Worm (Caenorhabditis elegans) whole organism, L1 larva: Measurements from ENCODE around the gene M70.5.

Experiments
- C34B4.2 ChIP-seq: sonication (generic microtip); optimal IDR thresholded peaks from 2 replicates; lab custom pipeline; 2017; ENCODE audit warnings: mild to moderate bottlenecking, missing genetic modification characterization, missing compliant biosample characterization
- F16B12.6 ChIP-seq: fragments of 150-350 bp; optimal IDR thresholded peaks from 2 replicates; lab custom pipeline; 2014; ENCODE audit warnings: missing biosample characterization, missing genetic modification characterization
- aha-1 ChIP-seq: fragments of 150-350 bp; optimal IDR thresholded peaks from 2 replicates; lab custom pipeline; 2014; ENCODE audit warnings: missing biosample characterization, missing genetic modification characterization
- aly-2 ChIP-seq: fragments of 150-350 bp; optimal IDR thresholded peaks from 2 replicates; lab custom pipeline; 2014; ENCODE audit warnings: missing biosample characterization, missing genetic modification characterization
- ceh-63 ChIP-seq: fragments of 200-800 bp; sonication (Bioruptor generic); optimal IDR thresholded peaks from 2 replicates; lab custom pipeline; 2018; ENCODE audit warnings: mild to moderate bottlenecking, missing genetic modification characterization, missing compliant biosample characterization
- ceh-8 ChIP-seq: fragments of 200-800 bp; sonication (Bioruptor generic); optimal IDR thresholded peaks from 2 replicates; lab custom pipeline; 2018; ENCODE audit warnings: mild to moderate bottlenecking, missing genetic modification characterization, moderate library complexity, missing compliant biosample characterization
- ceh-88 ChIP-seq: fragments of 200-800 bp; sonication (Bioruptor generic); IDR thresholded peaks from 2 replicates; pipeline ENCODE4 v1.3.6; 2022; ENCODE audit warnings: missing genetic modification characterization, missing compliant biosample characterization
- ceh-90 ChIP-seq: sonication (generic microtip); optimal IDR thresholded peaks from 2 replicates; lab custom pipeline; 2016; ENCODE audit warnings: missing genetic modification characterization, missing compliant biosample characterization
- dsc-1 ChIP-seq: sonication (generic microtip); optimal IDR thresholded peaks from 2 replicates; lab custom pipeline; 2016; ENCODE audit warnings: mild to moderate bottlenecking, missing genetic modification characterization, missing compliant biosample characterization
- elt-2 ChIP-seq: sonication (generic microtip); optimal IDR thresholded peaks from 2 replicates; lab custom pipeline; 2016; ENCODE audit warnings: missing genetic modification characterization, mild to moderate bottlenecking, inconsistent platforms, missing compliant biosample characterization, missing genetic modification reagents
- elt-3 ChIP-seq, 6 experiments: fragments of 150-350 bp in 1 of 6; sonication (generic microtip); optimal IDR thresholded peaks; 2 replicates each; lab custom pipeline; 2017 to 2018; ENCODE audit warnings: missing biosample characterization in 6 of 6, missing genetic modification characterization in 6 of 6, inconsistent platforms in 1 of 6
- fkh-10 ChIP-seq: sonication (generic microtip); optimal IDR thresholded peaks from 2 replicates; lab custom pipeline; 2017; ENCODE audit warnings: missing biosample characterization, missing genetic modification reagents, missing genetic modification characterization
- fkh-4 ChIP-seq: sonication (generic microtip); optimal IDR thresholded peaks from 2 replicates; lab custom pipeline; 2016; ENCODE audit warnings: missing compliant biosample characterization, missing genetic modification characterization, borderline replicate concordance
- grh-1 ChIP-seq: fragments of 200-800 bp; sonication (Bioruptor generic); IDR thresholded peaks from 2 replicates; pipeline ENCODE4 v1.3.6; 2022; ENCODE audit warnings: missing genetic modification reagents, missing genetic modification characterization, missing compliant biosample characterization
- hpl-2 ChIP-seq: fragments of 150-350 bp; optimal IDR thresholded peaks from 2 replicates; lab custom pipeline; 2014; ENCODE audit warnings: missing biosample characterization, missing genetic modification reagents, missing genetic modification characterization
- jun-1 ChIP-seq: fragments of 150-350 bp; optimal IDR thresholded peaks from 2 replicates; lab custom pipeline; 2014; ENCODE audit warnings: missing biosample characterization, missing genetic modification reagents, missing genetic modification characterization
- lin-13 ChIP-seq: fragments of 150-350 bp; optimal IDR thresholded peaks from 2 replicates; lab custom pipeline; 2014; ENCODE audit warnings: missing biosample characterization, missing genetic modification reagents, missing genetic modification characterization
- lin-14 ChIP-seq: fragments of 200-800 bp; sonication (Bioruptor generic); optimal IDR thresholded peaks from 2 replicates; lab custom pipeline; 2018; ENCODE audit warnings: mild to moderate bottlenecking, missing genetic modification characterization, moderate library complexity, missing compliant biosample characterization
- lin-35 ChIP-seq, 2 experiments: fragments of 150-350 bp; optimal IDR thresholded peaks; 2 replicates each; lab custom pipeline; 2014; ENCODE audit warnings: missing biosample characterization in 2 of 2, missing genetic modification characterization in 2 of 2, missing genetic modification reagents in 2 of 2
- mef-2 ChIP-seq: fragments of 150-350 bp; optimal IDR thresholded peaks from 2 replicates; lab custom pipeline; 2014; ENCODE audit warnings: missing biosample characterization, missing genetic modification characterization
- nhr-237 ChIP-seq: fragments of 150-350 bp; optimal IDR thresholded peaks from 2 replicates; lab custom pipeline; 2014; ENCODE audit warnings: missing biosample characterization, missing genetic modification characterization
- nhr-47 ChIP-seq: sonication (generic microtip); optimal IDR thresholded peaks from 2 replicates; lab custom pipeline; 2016; ENCODE audit warnings: mild to moderate bottlenecking, missing genetic modification characterization, moderate library complexity, missing compliant biosample characterization
- nhr-71 ChIP-seq: sonication (generic microtip); optimal IDR thresholded peaks from 2 replicates; lab custom pipeline; 2016; ENCODE audit warnings: mild to moderate bottlenecking, missing genetic modification characterization, moderate library complexity, missing compliant biosample characterization
- nhr-77 ChIP-seq: fragments of 150-350 bp; optimal IDR thresholded peaks from 2 replicates; lab custom pipeline; 2014; ENCODE audit warnings: missing biosample characterization, missing genetic modification characterization
- skn-1 ChIP-seq: fragments of 150-350 bp; optimal IDR thresholded peaks from 2 replicates; lab custom pipeline; 2014; ENCODE audit warnings: missing biosample characterization, missing genetic modification characterization
- snu-23 ChIP-seq: sonication (generic microtip); optimal IDR thresholded peaks from 2 replicates; lab custom pipeline; 2016; ENCODE audit warnings: missing genetic modification characterization, missing compliant biosample characterization
- sup-37 ChIP-seq: fragments of 200-800 bp; sonication (Bioruptor generic); optimal IDR thresholded peaks from 2 replicates; lab custom pipeline; 2018; ENCODE audit warnings: mild to moderate bottlenecking, missing genetic modification characterization, missing compliant biosample characterization
- tlp-1 ChIP-seq: fragments of 150-350 bp; optimal IDR thresholded peaks from 2 replicates; lab custom pipeline; 2014; ENCODE audit warnings: missing biosample characterization, missing genetic modification characterization
- unc-30 ChIP-seq: sonication (generic microtip); optimal IDR thresholded peaks from 2 replicates; lab custom pipeline; 2017; ENCODE audit warnings: missing biosample characterization, missing genetic modification characterization
- unc-86 ChIP-seq: sonication (generic microtip); optimal IDR thresholded peaks from 2 replicates; lab custom pipeline; 2016; ENCODE audit warnings: missing genetic modification characterization, missing compliant biosample characterization
- zag-1 ChIP-seq: fragments of 150-350 bp; optimal IDR thresholded peaks from 2 replicates; lab custom pipeline; 2014; ENCODE audit warnings: missing biosample characterization, missing genetic modification characterization
- ztf-11 ChIP-seq, 2 experiments: sonication (generic microtip); optimal IDR thresholded peaks; 2 replicates each; lab custom pipeline; 2016 to 2017; ENCODE audit warnings: missing genetic modification characterization in 2 of 2, missing biosample characterization in 1 of 2, missing compliant biosample characterization in 1 of 2
- ztf-4 ChIP-seq: fragments of 150-350 bp; optimal IDR thresholded peaks from 2 replicates; lab custom pipeline; 2014; ENCODE audit warnings: missing biosample characterization, missing genetic modification characterization

M70.5 gene

ce11 chrIV:2306447-2306846, 31.0 kb upstream of the M70.5 start, which contains the start of gene mksr-2:
TSS of gene mksr-2 (minus strand) at chrIV:2306547.
- no peak for TF ChIP-seq mef-2 (tag; lab: Kevin White, UChicago)
- TF ChIP-seq snu-23 (GFP tag; lab: Kevin White, UChicago), result no peak
- no peak for TF ChIP-seq hpl-2 (GFP tag; lab: Kevin White, UChicago)
- TF ChIP-seq ceh-8 (GFP tag; lab: Kevin White, UChicago), result no peak
- no peak for TF ChIP-seq nhr-237
- TF ChIP-seq ztf-4 (tag; lab: Kevin White, UChicago), result no peak
- TF ChIP-seq lin-35 (GFP tag; optimal IDR thresholded peaks at IDR 0.05; lab: Kevin White, UChicago), result no peak
- no peak for TF ChIP-seq ceh-63
- TF ChIP-seq aha-1 (tag; lab: Kevin White, UChicago), result no peak
- no peak for TF ChIP-seq ceh-90 (tag; lab: Kevin White, UChicago)
- no peak for TF ChIP-seq nhr-71 (tag; lab: Kevin White, UChicago)
- no peak for TF ChIP-seq F16B12.6
- TF ChIP-seq sup-37 (GFP tag; lab: Kevin White, UChicago), result no peak
- TF ChIP-seq, all 84 proteins: peak for 0

ce11 chrIV:2300186-2300585, 24.8 kb upstream of the M70.5 start, which contains the start of gene lin-1:
TSS of gene lin-1 (minus strand) at chrIV:2300286.
- TF ChIP-seq C34B4.2 (tag; lab: Kevin White, UChicago), result no peak
- no peak for TF ChIP-seq fkh-10 (GFP tag; lab: Kevin White, UChicago)
- TF ChIP-seq nhr-77, result no peak

- no peak for TF ChIP-seq lin-14
- TF ChIP-seq skn-1 (tag; lab: Kevin White, UChicago), result no peak
- no peak for TF ChIP-seq grh-1
- peak; percentile 62 for TF ChIP-seq dsc-1
- TF ChIP-seq nhr-47 (tag; lab: Kevin White, UChicago), result no peak
- peak; percentile 61 for TF ChIP-seq fkh-4 (tag; lab: Kevin White, UChicago)
Observed at ce11 chrIV:2298388-2298787, 23.0 kb upstream of the M70.5 start.

- TF ChIP-seq lin-13 (GFP tag; lab: Kevin White, UChicago) (no peak), tlp-1 (tag; lab: Kevin White, UChicago) (no peak), ztf-11 (tag; optimal IDR thresholded peaks at IDR 0.05; lab: Kevin White, UChicago) (peak in 1 of 2 experiments; percentile 33), elt-3 (tag; optimal IDR thresholded peaks at IDR 0.05; lab: Kevin White, UChicago) (no peak), jun-1 (no peak), zag-1 (no peak), hpl-2 (GFP tag; lab: Kevin White, UChicago) (no peak), aly-2 (no peak), unc-86 (tag; lab: Kevin White, UChicago) (no peak)
- TF ChIP-seq, all 84 proteins: peak for 1
Observed at ce11 chrIV:2296639-2297038, 21.2 kb upstream of the M70.5 start.

ce11 chrIV:2292119-2292518, 16.7 kb upstream of the M70.5 start:
- TF ChIP-seq ceh-90 (tag; lab: Kevin White, UChicago) (no peak), nhr-237 (no peak), elt-2 (tag; lab: Kevin White, UChicago) (no peak), mef-2 (tag; lab: Kevin White, UChicago) (no peak), ceh-88 (GFP tag; lab: Robert Waterston, UW) (no peak), ztf-11 (tag; optimal IDR thresholded peaks at IDR 0.05; lab: Kevin White, UChicago) (no peak), unc-30 (tag; lab: Kevin White, UChicago) (no peak), aly-2 (no peak)
